Fruit fly (Drosophila melanogaster): ENCODE measurements around the gene COX7A.

Gene COX7A

dm6 chr3R:8316344-8317105 lies 24.3 kb downstream of the COX7A start, which contains the start of gene Coq2 (continued):
- TF ChIP-seq Meics (GFP tag; optimal IDR thresholded peaks at IDR 0.05) (no peak), CG9609 (GFP tag; optimal IDR thresholded peaks at IDR 0.05) (no peak), Dek (tag; optimal IDR thresholded peaks at IDR 0.05) (no peak), Optix (GFP tag; IDR thresholded peaks at IDR 0.05) (no peak), D19A (tag; optimal IDR thresholded peaks at IDR 0.05) (no peak), CG30020 (tag; optimal IDR thresholded peaks at IDR 0.05) (no peak), CG4360 (GFP tag; IDR thresholded peaks at IDR 0.05) (no peak), CG12219 (GFP tag; optimal IDR thresholded peaks at IDR 0.05) (no peak), CG17385 (GFP tag; optimal IDR thresholded peaks at IDR 0.05) (no peak), pum (GFP tag; optimal IDR thresholded peaks at IDR 0.05) (no peak), gce (GFP tag; IDR thresholded peaks at IDR 0.05) (no peak), knrl (GFP tag; IDR thresholded peaks at IDR 0.05; ENCODE audit: partially characterized antibody) (peak; percentile 28; the same call in 1 of the 3 replicates), CG3726 (GFP tag; IDR thresholded peaks at IDR 0.05) (no peak), CG7372 (GFP tag; IDR thresholded peaks at IDR 0.05) (no peak), so (GFP tag; IDR thresholded peaks at IDR 0.05) (no peak), CG12236 (GFP tag; optimal IDR thresholded peaks at IDR 0.05) (no peak), emc (GFP tag; optimal IDR thresholded peaks at IDR 0.05) (no peak), Oli (tag; optimal IDR thresholded peaks at IDR 0.05) (no peak), CG10209 (GFP tag; optimal IDR thresholded peaks at IDR 0.05) (no peak), amos (GFP tag; IDR thresholded peaks at IDR 0.05; ENCODE audit: partially characterized antibody) (no peak), mirr (GFP tag; optimal IDR thresholded peaks at IDR 0.05) (no peak), CG17328 (GFP tag; IDR thresholded peaks at IDR 0.05) (no peak), wdn (GFP tag; IDR thresholded peaks at IDR 0.05) (no peak), CG9817 (tag; optimal IDR thresholded peaks at IDR 0.05) (no peak), CG2199 (GFP tag; IDR thresholded peaks at IDR 0.05) (no peak), CG7357 (GFP tag; IDR thresholded peaks at IDR 0.05) (no peak), Vsx1 (GFP tag; optimal IDR thresholded peaks at IDR 0.05) (no peak), C15 (GFP tag; IDR thresholded peaks at IDR 0.05) (no peak), sc (optimal IDR thresholded peaks at IDR 0.05) (no peak), sc (GFP tag; optimal IDR thresholded peaks at IDR 0.05) (no peak), gfzf (GFP tag; optimal IDR thresholded peaks at IDR 0.05) (peak; percentile 13), Doc3 (GFP tag; IDR thresholded peaks at IDR 0.05; ENCODE audit: partially characterized antibody) (no peak), yki (optimal IDR thresholded peaks at IDR 0.05) (no peak), btn (GFP tag; optimal IDR thresholded peaks at IDR 0.05) (no peak), CG6654 (GFP tag; optimal IDR thresholded peaks at IDR 0.05) (no peak), CG12659 (GFP tag; optimal IDR thresholded peaks at IDR 0.05) (peak; percentile 25), CG5180 (GFP tag; optimal IDR thresholded peaks at IDR 0.05) (no peak), CG11247 (GFP tag; IDR thresholded peaks at IDR 0.05) (no peak), CG5245 (GFP tag; optimal IDR thresholded peaks at IDR 0.05) (no peak), E2f2 (GFP tag; IDR thresholded peaks at IDR 0.05) (peak; percentile 96), Kr (GFP tag; optimal IDR thresholded peaks at IDR 0.05) (no peak), CG8478 (optimal IDR thresholded peaks at IDR 0.05) (no peak), cas (GFP tag; IDR thresholded peaks at IDR 0.05) (no peak), nom (GFP tag; optimal IDR thresholded peaks at IDR 0.05) (no peak), CG2120 (GFP tag; optimal IDR thresholded peaks at IDR 0.05) (peak; percentile 25), pnt (GFP tag; optimal IDR thresholded peaks at IDR 0.05) (no peak), Sin3A (optimal IDR thresholded peaks at IDR 0.05) (peak; percentile 8), crc (GFP tag; optimal IDR thresholded peaks at IDR 0.05) (no peak), CG17186 (GFP tag; optimal IDR thresholded peaks at IDR 0.05) (no peak), hkb (optimal IDR thresholded peaks at IDR 0.05) (peak; percentile 42), hkb (GFP tag; IDR thresholded peaks at IDR 0.05) (no peak), CG31365 (tag; optimal IDR thresholded peaks at IDR 0.05) (peak; percentile 30)
